Worm (Caenorhabditis elegans): ENCODE results near the gene cab-1.
A peak's percentile ranks its signal among the peaks of the same experiment; 100 is the strongest.

ce11 chrX:12182684-12183477 is 29.8 kb downstream of the cab-1 start:
- TF ChIP-seq nhr-20 (tag; optimal IDR thresholded peaks at IDR 0.05) = no peak
- no peak for TF ChIP-seq nhr-77 (tag; optimal IDR thresholded peaks at IDR 0.05)
- no peak for TF ChIP-seq hpl-2 (GFP tag; optimal IDR thresholded peaks at IDR 0.05)
- TF ChIP-seq nhr-85 (tag) = no peak
- TF ChIP-seq mep-1 (tag; optimal IDR thresholded peaks at IDR 0.05) = no peak
- TF ChIP-seq unc-86 (tag; optimal IDR thresholded peaks at IDR 0.05) = peak; percentile 12
- TF ChIP-seq lin-39 (tag; optimal IDR thresholded peaks at IDR 0.05) = no peak
- TF ChIP-seq lsy-2 (tag; optimal IDR thresholded peaks at IDR 0.05) = peak in 1 of 2 experiments; percentile 2
- TF ChIP-seq nhr-76 (tag; optimal IDR thresholded peaks at IDR 0.05) = no peak
- no peak for TF ChIP-seq ama-1 (optimal IDR thresholded peaks at IDR 0.05)
- TF ChIP-seq tlp-1 (tag; optimal IDR thresholded peaks at IDR 0.05) = no peak
- TF ChIP-seq efl-1 (optimal IDR thresholded peaks at IDR 0.05) = no peak
- peak in 1 of 2 experiments; percentile 50 for TF ChIP-seq efl-1 (GFP tag; optimal IDR thresholded peaks at IDR 0.05 in 1 of 2)

All from whole organism, L1 larva.